Worm (Caenorhabditis elegans): ENCODE measurements around the gene crm-1.

The crm-1 gene

ce11 chrV:10275619-10276018, 56.3 kb downstream of the crm-1 start, which contains the start of gene Y22F5A.11:
Y22F5A.11 (minus strand) TSS chrV:10275646.
- TF ChIP-seq flt-1 (GFP tag; IDR thresholded peaks at IDR 0.05) (no peak), ztf-29 (GFP tag; IDR thresholded peaks at IDR 0.05) (no peak), med-1 (GFP tag; optimal IDR thresholded peaks at IDR 0.05; ENCODE audit: insufficient read depth) (no peak), T22C8.4 (GFP tag; IDR thresholded peaks at IDR 0.05) (no peak), cog-1 (tag; optimal IDR thresholded peaks at IDR 0.05) (no peak), ref-1 (GFP tag; conservative IDR thresholded peaks at IDR 0.05) (no peak), tab-1 (GFP tag; IDR thresholded peaks at IDR 0.05) (no peak), ztf-23 (GFP tag; IDR thresholded peaks at IDR 0.05) (no peak), klf-2 (GFP tag; conservative IDR thresholded peaks at IDR 0.05) (no peak)

ce11 chrV:10273837-10274236, 58.1 kb downstream of the crm-1 start:
- 0 out of 2 replicates have a peak, but pooled peaks have one; percentile 45 for TF ChIP-seq T22C8.4 (GFP tag; IDR thresholded peaks at IDR 0.05)
- TF ChIP-seq ztf-23 (GFP tag; IDR thresholded peaks at IDR 0.05): no peak

Measured in whole organism, midembryonic.